Worm (Caenorhabditis elegans) whole organism, young adult: ENCODE data around the gene twk-26.

ENCODE experiments used
- B0035.1 ChIP-seq: sonication (generic microtip); optimal IDR thresholded peaks from 2 replicates; lab custom pipeline; 2016; ENCODE audit warnings: missing genetic modification characterization, mild to moderate bottlenecking, missing compliant biosample characterization, missing genotype, missing genetic modification reagents
- B0336.3 ChIP-seq: fragments of 200-800 bp; sonication (Bioruptor generic); IDR thresholded peaks from 2 replicates; pipeline ENCODE4 v1.3.6; 2022; ENCODE audit warnings: missing genetic modification characterization, missing compliant biosample characterization
- C06A6.2 ChIP-seq: fragments of 200-800 bp; sonication (Bioruptor generic); conservative IDR thresholded peaks from 2 replicates; pipeline ENCODE4 v1.3.6; 2022; ENCODE audit warnings: missing genetic modification characterization, missing compliant biosample characterization
- F37B4.10 ChIP-seq: fragments of 200-800 bp; sonication (Bioruptor generic); IDR thresholded peaks from 2 replicates; pipeline ENCODE4 v1.3.6; 2022; ENCODE audit warnings: missing genetic modification characterization, missing compliant biosample characterization
- F49E8.2 ChIP-seq: sonication (generic microtip); optimal IDR thresholded peaks from 3 replicates; lab custom pipeline; 2017; ENCODE audit warnings: missing genetic modification characterization, mild to moderate bottlenecking, missing compliant biosample characterization, antibody characterized with exemption, moderate library complexity; ENCODE audit not compliant: insufficient read depth
- F52B5.7 ChIP-seq: sonication (generic microtip); optimal IDR thresholded peaks from 2 replicates; lab custom pipeline; 2016; ENCODE audit warnings: mild to moderate bottlenecking, missing genetic modification characterization, missing compliant biosample characterization
- F55B11.4 ChIP-seq: sonication (generic microtip); optimal IDR thresholded peaks from 2 replicates; lab custom pipeline; 2016; ENCODE audit warnings: missing compliant biosample characterization, missing genetic modification characterization, borderline replicate concordance; ENCODE audit not compliant: insufficient read depth
- F57C9.4 ChIP-seq: sonication (generic microtip); optimal IDR thresholded peaks from 2 replicates; lab custom pipeline; 2017; ENCODE audit warnings: mild to moderate bottlenecking, missing genetic modification characterization, missing compliant biosample characterization
- K12H6.12 ChIP-seq: fragments of 200-800 bp; sonication (Bioruptor generic); optimal IDR thresholded peaks from 2 replicates; lab custom pipeline; 2018; ENCODE audit warnings: mild to moderate bottlenecking, missing genetic modification characterization, missing compliant biosample characterization
- ZK185.1 ChIP-seq: sonication (generic microtip); optimal IDR thresholded peaks from 2 replicates; lab custom pipeline; 2016; ENCODE audit warnings: mild to moderate bottlenecking, missing genetic modification characterization, missing compliant biosample characterization; ENCODE audit not compliant: poor library complexity, severe bottlenecking
- ama-1 ChIP-seq, 3 experiments: fragments of 150-350 bp in 1 of 3; sonication (generic microtip) in 2 of 3; optimal IDR thresholded peaks; 2 replicates each; lab custom pipeline; 2014 to 2018; ENCODE audit warnings: missing biosample characterization in 2 of 3, missing genetic modification characterization in 2 of 3, missing genetic modification reagents in 2 of 3
- athp-1 ChIP-seq: sonication (generic microtip); optimal IDR thresholded peaks from 2 replicates; lab custom pipeline; 2017; ENCODE audit warnings: mild to moderate bottlenecking, missing genetic modification characterization, missing compliant biosample characterization
- cebp-1 ChIP-seq, 2 experiments: fragments of 200-800 bp in 1 of 2; sonication (Bioruptor generic) in 1 of 2; sonication (generic microtip) in 1 of 2; IDR thresholded peaks in 1 of 2; optimal IDR thresholded peaks in 1 of 2; 2 replicates each; pipeline versions ENCODE4 v1.3.6 to Lab custom; 2017 to 2022; ENCODE audit warnings: missing compliant biosample characterization in 2 of 2, missing genetic modification characterization in 2 of 2, mild to moderate bottlenecking in 1 of 2, missing genetic modification reagents in 1 of 2, moderate library complexity in 1 of 2
- ceh-27 ChIP-seq: fragments of 200-800 bp; sonication (Bioruptor generic); optimal IDR thresholded peaks from 2 replicates; lab custom pipeline; 2018; ENCODE audit warnings: mild to moderate bottlenecking, missing genetic modification characterization, moderate library complexity, missing compliant biosample characterization
- die-1 ChIP-seq: sonication (generic microtip); optimal IDR thresholded peaks from 2 replicates; lab custom pipeline; 2016; ENCODE audit warnings: missing genotype, mild to moderate bottlenecking, missing genetic modification characterization, missing compliant biosample characterization
- dox-1 ChIP-seq: fragments of 200-800 bp; sonication (Bioruptor generic); IDR thresholded peaks from 2 replicates; pipeline ENCODE4 v1.3.6; 2022; ENCODE audit warnings: missing genetic modification reagents, missing genetic modification characterization, missing compliant biosample characterization
- egrh-3 ChIP-seq: fragments of 200-800 bp; sonication (Bioruptor generic); IDR thresholded peaks from 2 replicates; pipeline ENCODE4 v1.3.6; 2022; ENCODE audit warnings: missing genetic modification reagents, missing genetic modification characterization, missing compliant biosample characterization
- hmg-1.2 ChIP-seq: fragments of 200-800 bp; sonication (Bioruptor generic); IDR thresholded peaks from 2 replicates; pipeline ENCODE4 v1.3.6; 2022; ENCODE audit warnings: missing genetic modification reagents, missing genetic modification characterization, missing compliant biosample characterization
- hmg-20 ChIP-seq: fragments of 200-800 bp; sonication (Bioruptor generic); IDR thresholded peaks from 2 replicates; pipeline ENCODE4 v1.3.6; 2022; ENCODE audit warnings: missing genetic modification reagents, missing genetic modification characterization, missing compliant biosample characterization
- hrde-1 ChIP-seq: sonication (generic microtip); optimal IDR thresholded peaks from 2 replicates; lab custom pipeline; 2016; ENCODE audit warnings: missing genetic modification characterization, mild to moderate bottlenecking, missing compliant biosample characterization, moderate library complexity, missing genotype, missing genetic modification reagents, borderline replicate concordance
- let-607 ChIP-seq, 2 experiments: fragments of 200-800 bp in 1 of 2; sonication (Bioruptor generic) in 1 of 2; sonication (generic microtip) in 1 of 2; optimal IDR thresholded peaks; 2 replicates each; lab custom pipeline; 2016 to 2018; ENCODE audit warnings: mild to moderate bottlenecking in 2 of 2, missing compliant biosample characterization in 2 of 2, missing genetic modification characterization in 2 of 2, moderate library complexity in 2 of 2, missing genotype in 1 of 2
- lin-40 ChIP-seq: sonication (generic microtip); optimal IDR thresholded peaks from 2 replicates; lab custom pipeline; 2016; ENCODE audit warnings: missing genetic modification characterization, mild to moderate bottlenecking, missing compliant biosample characterization, missing genotype, missing genetic modification reagents
- mcd-1 ChIP-seq: fragments of 200-800 bp; sonication (Bioruptor generic); IDR thresholded peaks from 2 replicates; pipeline ENCODE4 v1.3.6; 2022; ENCODE audit warnings: missing genetic modification reagents, missing genetic modification characterization, missing compliant biosample characterization
- mel-28 ChIP-seq: sonication (generic microtip); optimal IDR thresholded peaks from 2 replicates; lab custom pipeline; 2016; ENCODE audit warnings: borderline replicate concordance, mild to moderate bottlenecking, missing genetic modification characterization, missing compliant biosample characterization
- mxl-1 ChIP-seq: sonication (generic microtip); optimal IDR thresholded peaks from 2 replicates; lab custom pipeline; 2016; ENCODE audit warnings: missing genetic modification characterization, missing compliant biosample characterization
- nfyb-1 ChIP-seq: fragments of 200-800 bp; sonication (Bioruptor generic); IDR thresholded peaks from 2 replicates; pipeline ENCODE4 v1.3.6; 2022; ENCODE audit warnings: missing genetic modification reagents, missing genetic modification characterization, missing compliant biosample characterization
- nhr-80 ChIP-seq: sonication (generic microtip); optimal IDR thresholded peaks from 2 replicates; lab custom pipeline; 2016; ENCODE audit warnings: missing genetic modification characterization, missing compliant biosample characterization
- pbrm-1 ChIP-seq: fragments of 200-800 bp; sonication (Bioruptor generic); IDR thresholded peaks from 2 replicates; pipeline ENCODE4 v1.3.6; 2022; ENCODE audit warnings: missing genetic modification reagents, missing genetic modification characterization, missing compliant biosample characterization
- pha-4 ChIP-seq: fragments of 150-350 bp; sonication (generic microtip); optimal IDR thresholded peaks from 2 replicates; lab custom pipeline; 2014; ENCODE audit warnings: missing biosample characterization, missing genetic modification reagents, missing genetic modification characterization
- rec-8 ChIP-seq, 2 experiments: sonication (generic microtip); optimal IDR thresholded peaks; 2 replicates each; lab custom pipeline; 2016; ENCODE audit warnings: mild to moderate bottlenecking in 2 of 2, missing genetic modification characterization in 2 of 2, missing genetic modification reagents in 2 of 2, missing genotype in 2 of 2, missing biosample characterization in 1 of 2, missing compliant biosample characterization in 1 of 2, moderate library complexity in 1 of 2
- rpc-1 ChIP-seq, 2 experiments: fragments of 150-350 bp in 1 of 2; sonication (generic microtip) in 1 of 2; optimal IDR thresholded peaks; 2 replicates each; lab custom pipeline; 2014 to 2018; ENCODE audit warnings: missing biosample characterization in 1 of 2, missing genetic modification characterization in 1 of 2, missing genetic modification reagents in 1 of 2, missing genotype in 1 of 2
- tlf-1 ChIP-seq: fragments of 200-800 bp; sonication (Bioruptor generic); optimal IDR thresholded peaks from 2 replicates; lab custom pipeline; 2018; ENCODE audit warnings: mild to moderate bottlenecking, missing genetic modification characterization, missing compliant biosample characterization
- unc-130 ChIP-seq: sonication (generic microtip); optimal IDR thresholded peaks from 2 replicates; lab custom pipeline; 2016; ENCODE audit warnings: missing genetic modification reagents, missing genetic modification characterization, missing compliant biosample characterization
- xnd-1 ChIP-seq: sonication (generic microtip); optimal IDR thresholded peaks from 2 replicates; lab custom pipeline; 2016; ENCODE audit warnings: missing genotype, missing genetic modification reagents, missing genetic modification characterization, missing compliant biosample characterization
- zfh-2 ChIP-seq: fragments of 200-800 bp; sonication (Bioruptor generic); conservative IDR thresholded peaks from 2 replicates; pipeline ENCODE4 v1.3.6; 2022; ENCODE audit warnings: missing genetic modification reagents, missing genetic modification characterization, missing compliant biosample characterization
- ztf-18 ChIP-seq: sonication (generic microtip); optimal IDR thresholded peaks from 2 replicates; lab custom pipeline; 2016; ENCODE audit warnings: missing genotype, mild to moderate bottlenecking, missing genetic modification characterization, missing compliant biosample characterization
- ztf-22 ChIP-seq: fragments of 200-800 bp; sonication (Bioruptor generic); optimal IDR thresholded peaks from 2 replicates; lab custom pipeline; 2018; ENCODE audit warnings: mild to moderate bottlenecking, missing genetic modification characterization, moderate library complexity, missing compliant biosample characterization
- ztf-25 ChIP-seq: fragments of 200-800 bp; sonication (Bioruptor generic); IDR thresholded peaks from 2 replicates; pipeline ENCODE4 v1.3.6; 2022; ENCODE audit warnings: missing genetic modification reagents, missing genetic modification characterization, missing compliant biosample characterization

Gene twk-26

DNA sequence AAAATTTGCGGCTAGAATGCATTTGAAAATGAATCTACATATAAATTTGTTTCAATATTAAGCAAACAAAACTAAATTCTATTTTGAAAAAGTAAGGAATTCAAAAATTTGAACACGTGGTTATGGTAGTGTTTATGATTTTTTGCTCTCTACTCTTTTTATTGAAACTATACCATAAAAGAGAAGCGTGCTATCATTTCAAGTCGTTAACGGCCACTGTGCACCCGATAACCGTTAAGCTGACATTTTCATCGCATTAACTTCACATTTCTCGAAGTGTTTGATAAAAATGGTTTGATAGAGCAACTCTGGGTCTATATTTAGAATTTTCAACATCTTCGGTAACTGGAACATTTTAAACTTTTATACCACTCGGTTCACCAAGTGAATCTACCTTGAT, at the start of gene twk-26:
twk-26 (minus strand) TSS at position 23 of the 400 bp plus-strand sequence.
- TF ChIP-seq F55B11.4 (tag; lab: Kevin White, UChicago) (no peak), nhr-80 (tag; lab: Kevin White, UChicago) (peak; percentile 53)

- TF ChIP-seq mel-28 (tag; lab: Kevin White, UChicago) (no peak), cebp-1 (GFP tag; IDR thresholded peaks at IDR 0.05; lab: Robert Waterston, UW) (no peak), cebp-1 (tag; optimal IDR thresholded peaks at IDR 0.05; lab: Kevin White, UChicago) (peak; percentile 12), hmg-1.2 (peak; percentile 8; the same call in 1 of the 2 replicates), die-1 (no peak), nhr-80 (tag; lab: Kevin White, UChicago) (peak; percentile 29), let-607 (tag; optimal IDR thresholded peaks at IDR 0.05; lab: Kevin White, UChicago) (peak; percentile 33 to 39), nfyb-1 (GFP tag; lab: Robert Waterston, UW) (peak; percentile 51; the same call in 1 of the 2 replicates), zfh-2 (peak; percentile 84), dox-1 (peak; percentile 58), mcd-1 (GFP tag; lab: Robert Waterston, UW) (peak; percentile 52; the same call in 1 of the 2 replicates), F57C9.4 (no peak), athp-1 (tag; lab: Kevin White, UChicago) (no peak), ceh-27 (GFP tag; lab: Kevin White, UChicago) (peak; percentile 32), F37B4.10 (no peak), B0336.3 (peak; percentile 33; the same call in 1 of the 2 replicates), mxl-1 (tag; lab: Kevin White, UChicago) (no peak)
- TF ChIP-seq, all 124 proteins: peak for 10
These were observed 48.2 kb upstream of the twk-26 start for ce11 chrX:3102817-3103216.

DNA sequence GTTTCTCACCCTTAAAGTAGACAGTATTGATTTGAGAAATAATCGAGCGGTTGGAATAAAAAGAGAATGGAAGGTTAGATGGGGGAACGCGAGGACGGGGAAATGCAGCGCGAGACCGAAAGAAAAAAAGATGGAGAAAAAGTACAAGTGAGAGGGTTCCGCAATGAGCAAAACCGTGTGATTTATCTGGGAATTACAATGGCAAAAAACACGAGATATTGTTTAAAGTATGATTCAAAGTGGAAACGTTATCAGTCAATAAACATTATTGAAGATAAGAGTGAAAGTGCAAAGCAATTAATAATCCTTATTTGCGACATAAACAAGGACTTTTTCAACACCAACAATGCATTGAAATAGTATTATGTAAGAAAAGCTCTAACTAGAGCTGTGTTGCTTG, 47.5 kb upstream of the twk-26 start, which contains the start of gene ztf-13:
ztf-13 (minus strand) TSS at position 11 of the 400 bp plus-strand sequence.
- TF ChIP-seq ama-1 (optimal IDR thresholded peaks at IDR 0.05; lab: Kevin White, UChicago) (no peak), ama-1 (GFP tag; optimal IDR thresholded peaks at IDR 0.05; lab: Kevin White, UChicago) (no peak), B0336.3 (no peak), ztf-25 (GFP tag; lab: Robert Waterston, UW) (no peak), hmg-20 (GFP tag; lab: Robert Waterston, UW) (no peak), nhr-80 (tag; lab: Kevin White, UChicago) (peak; percentile 0), let-607 (tag; optimal IDR thresholded peaks at IDR 0.05; lab: Kevin White, UChicago) (no peak), hrde-1 (tag; lab: Kevin White, UChicago) (no peak), cebp-1 (GFP tag; IDR thresholded peaks at IDR 0.05; lab: Robert Waterston, UW) (no peak), cebp-1 (tag; optimal IDR thresholded peaks at IDR 0.05; lab: Kevin White, UChicago) (peak; percentile 27), pha-4 (tag; lab: Kevin White, UChicago) (peak; percentile 6), ZK185.1 (tag; lab: Kevin White, UChicago) (no peak), unc-130 (GFP tag; lab: Kevin White, UChicago) (no peak)

- peak; percentile 4 for TF ChIP-seq K12H6.12 (tag; lab: Kevin White, UChicago)
- no peak for TF ChIP-seq B0035.1 (tag; lab: Kevin White, UChicago)
- TF ChIP-seq nhr-80 (tag; lab: Kevin White, UChicago) = peak; percentile 53
- TF ChIP-seq ztf-18 = peak; percentile 21
These were observed 46.9 kb upstream of the twk-26 start for ce11 chrX:3101562-3101961.

- TF ChIP-seq F52B5.7 = no peak
- TF ChIP-seq rec-8 (tag; optimal IDR thresholded peaks at IDR 0.05; lab: Kevin White, UChicago) = no peak
- peak; percentile 3 for TF ChIP-seq ztf-22
- TF ChIP-seq F49E8.2 = no peak
- TF ChIP-seq xnd-1 (tag; lab: Kevin White, UChicago) = no peak
- no peak for TF ChIP-seq B0035.1 (tag; lab: Kevin White, UChicago)
- peak; percentile 28; the same call in 1 of the 2 replicates for TF ChIP-seq C06A6.2 (GFP tag; lab: Robert Waterston, UW)
- peak; percentile 82 for TF ChIP-seq mcd-1 (GFP tag; lab: Robert Waterston, UW)
- TF ChIP-seq pbrm-1 (GFP tag; lab: Robert Waterston, UW) = peak; percentile 81
- TF ChIP-seq F55B11.4 (tag; lab: Kevin White, UChicago) = no peak
- peak; percentile 74 for TF ChIP-seq ZK185.1 (tag; lab: Kevin White, UChicago)
- TF ChIP-seq egrh-3 = no peak
- TF ChIP-seq tlf-1 (GFP tag; lab: Kevin White, UChicago) = peak; percentile 53
- TF ChIP-seq lin-40 (tag; lab: Kevin White, UChicago) = peak; percentile 88
- no peak for TF ChIP-seq rpc-1 (optimal IDR thresholded peaks at IDR 0.05; lab: Kevin White, UChicago)
- TF ChIP-seq rpc-1 (tag; optimal IDR thresholded peaks at IDR 0.05; lab: Kevin White, UChicago) = no peak
These were observed 45.2 kb upstream of the twk-26 start, which contains the start of gene sec-3 for ce11 chrX:3099832-3100231. Gene sec-3, minus strand, starts transcription at chrX:3099852.
